Fruit fly (Drosophila melanogaster): ENCODE measurements around the gene CG5116.

Gene CG5116

dm6 chr3R:25489685-25490084, 6.8 kb downstream of the CG5116 start (continued):
- TF ChIP-seq crp (GFP tag; optimal IDR thresholded peaks at IDR 0.05) (peak; percentile 26 to 38), chn (GFP tag; optimal IDR thresholded peaks at IDR 0.05) (no peak), maf-S (GFP tag; optimal IDR thresholded peaks at IDR 0.05) (no peak), sna (GFP tag; IDR thresholded peaks at IDR 0.05; ENCODE audit: partially characterized antibody) (0 out of 2 replicates have a peak, but pooled peaks have one; percentile 38), Opbp (GFP tag; IDR thresholded peaks at IDR 0.05; ENCODE audit: partially characterized antibody) (peak; percentile 32; the same call in 1 of the 3 replicates), hb (GFP tag; IDR thresholded peaks at IDR 0.05; ENCODE audit: partially characterized antibody) (0 out of 3 replicates have a peak, but pooled peaks have one; percentile 23), CG11085 (GFP tag; IDR thresholded peaks at IDR 0.05) (no peak), GATAe (GFP tag; conservative IDR thresholded peaks at IDR 0.05) (peak; percentile 44; the same call in 1 of the 2 replicates), CG7556 (GFP tag; optimal IDR thresholded peaks at IDR 0.05) (no peak), Optix (GFP tag; IDR thresholded peaks at IDR 0.05) (peak; percentile 12; the same call in 1 of the 3 replicates), twi (tag; optimal IDR thresholded peaks at IDR 0.05) (no peak), CG6272 (GFP tag; IDR thresholded peaks at IDR 0.05) (peak; percentile 8; the same call in 1 of the 2 replicates), sqz (GFP tag; optimal IDR thresholded peaks at IDR 0.05) (peak; percentile 8), mam (GFP tag; optimal IDR thresholded peaks at IDR 0.05) (peak; percentile 19), CG17186 (GFP tag; optimal IDR thresholded peaks at IDR 0.05) (no peak), Sry-β (GFP tag; optimal IDR thresholded peaks at IDR 0.05) (peak; percentile 77), Abd-B (GFP tag; optimal IDR thresholded peaks at IDR 0.05) (peak; percentile 26), HLH4C (GFP tag; IDR thresholded peaks at IDR 0.05; ENCODE audit: partially characterized antibody) (peak; percentile 57; the same call in 2 of the 3 replicates), Dll (GFP tag; IDR thresholded peaks at IDR 0.05; ENCODE audit: partially characterized antibody) (peak; percentile 80), amos (GFP tag; IDR thresholded peaks at IDR 0.05; ENCODE audit: partially characterized antibody) (peak; percentile 67), CG2199 (GFP tag; IDR thresholded peaks at IDR 0.05) (0 out of 3 replicates have a peak, but pooled peaks have one; percentile 30), HLH3B (GFP tag; IDR thresholded peaks at IDR 0.05) (no peak), CG6791 (GFP tag; IDR thresholded peaks at IDR 0.05; ENCODE audit: partially characterized antibody) (peak; percentile 65; the same call in 2 of the 3 replicates), CG4282 (GFP tag; optimal IDR thresholded peaks at IDR 0.05) (no peak), cwo (GFP tag; optimal IDR thresholded peaks at IDR 0.05) (no peak), knrl (GFP tag; IDR thresholded peaks at IDR 0.05; ENCODE audit: partially characterized antibody) (peak; percentile 73; the same call in 2 of the 3 replicates), Atf-2 (GFP tag; optimal IDR thresholded peaks at IDR 0.05) (no peak), sug (tag; optimal IDR thresholded peaks at IDR 0.05) (peak; percentile 35), dm (GFP tag; optimal IDR thresholded peaks at IDR 0.05) (peak; percentile 20), Sry-δ (GFP tag; optimal IDR thresholded peaks at IDR 0.05) (peak; percentile 28), vnd (GFP tag; IDR thresholded peaks at IDR 0.05; ENCODE audit: partially characterized antibody) (peak; percentile 70), tna (GFP tag; IDR thresholded peaks at IDR 0.05; ENCODE audit: partially characterized antibody) (peak; percentile 52; the same call in 1 of the 2 replicates), CG2712 (tag; optimal IDR thresholded peaks at IDR 0.05) (no peak), CG30431 (GFP tag; optimal IDR thresholded peaks at IDR 0.05) (no peak), unc-4 (GFP tag; IDR thresholded peaks at IDR 0.05; ENCODE audit: partially characterized antibody) (peak; percentile 51), Adf1 (GFP tag; IDR thresholded peaks at IDR 0.05) (no peak), bbx (GFP tag; IDR thresholded peaks at IDR 0.05; ENCODE audit: partially characterized antibody) (peak; percentile 77; the same call in 1 of the 2 replicates), mirr (GFP tag; optimal IDR thresholded peaks at IDR 0.05) (no peak), Scr (GFP tag; IDR thresholded peaks at IDR 0.05; ENCODE audit: partially characterized antibody) (peak; percentile 77), prd (optimal IDR thresholded peaks at IDR 0.05) (no peak), prd (GFP tag; IDR thresholded peaks at IDR 0.05) (peak; percentile 10; the same call in 1 of the 3 replicates), CG10147 (GFP tag; optimal IDR thresholded peaks at IDR 0.05) (no peak), nerfin-2 (GFP tag; IDR thresholded peaks at IDR 0.05; ENCODE audit: partially characterized antibody) (peak; percentile 60; the same call in 1 of the 2 replicates), row (GFP tag; IDR thresholded peaks at IDR 0.05) (peak; percentile 22; the same call in 1 of the 3 replicates), cad (GFP tag; optimal IDR thresholded peaks at IDR 0.05) (peak; percentile 40), CG7963 (GFP tag; IDR thresholded peaks at IDR 0.05; ENCODE audit: partially characterized antibody) (peak; percentile 55; the same call in 2 of the 3 replicates), pan (optimal IDR thresholded peaks at IDR 0.05) (no peak), pan (GFP tag; optimal IDR thresholded peaks at IDR 0.05 in 1 of 2, IDR thresholded peaks at IDR 0.05 in 1 of 2) (peak in 1 of 2 experiments; percentile 10)

All from whole organism, embryonic.